Worm (Caenorhabditis elegans) whole organism, L1 larva: ENCODE measurements around the gene C45G9.6.
A peak's percentile ranks its signal among the peaks of the same experiment; 100 is the strongest.

Experiments
- blmp-1 ChIP-seq: fragments of 150-350 bp; optimal IDR thresholded peaks from 2 replicates; lab custom pipeline; 2014; ENCODE audit warnings: missing biosample characterization, missing genetic modification characterization
- ceh-63 ChIP-seq: fragments of 200-800 bp; sonication (Bioruptor generic); optimal IDR thresholded peaks from 2 replicates; lab custom pipeline; 2018; ENCODE audit warnings: mild to moderate bottlenecking, missing genetic modification characterization, missing compliant biosample characterization
- elt-2 ChIP-seq: sonication (generic microtip); optimal IDR thresholded peaks from 2 replicates; lab custom pipeline; 2016; ENCODE audit warnings: missing genetic modification characterization, mild to moderate bottlenecking, inconsistent platforms, missing compliant biosample characterization, missing genetic modification reagents
- ets-5 ChIP-seq: fragments of 200-800 bp; sonication (Bioruptor generic); IDR thresholded peaks from 2 replicates; pipeline ENCODE4 v1.3.6; 2022; ENCODE audit warnings: missing genetic modification characterization, missing compliant biosample characterization
- fos-1 ChIP-seq: fragments of 150-350 bp; optimal IDR thresholded peaks from 2 replicates; lab custom pipeline; 2014; ENCODE audit warnings: missing biosample characterization, missing genetic modification characterization
- hlh-17 ChIP-seq: fragments of 200-800 bp; sonication (Bioruptor generic); optimal IDR thresholded peaks from 2 replicates; lab custom pipeline; 2018; ENCODE audit warnings: missing genetic modification characterization, mild to moderate bottlenecking, missing compliant biosample characterization, moderate library complexity, borderline replicate concordance
- lin-39 ChIP-seq: fragments of 150-350 bp; optimal IDR thresholded peaks from 2 replicates; lab custom pipeline; 2014; ENCODE audit warnings: missing biosample characterization, missing genetic modification reagents, missing genetic modification characterization
- nhr-11 ChIP-seq: fragments of 150-350 bp; optimal IDR thresholded peaks from 2 replicates; lab custom pipeline; 2014; ENCODE audit warnings: missing biosample characterization, missing genetic modification characterization
- nhr-28 ChIP-seq: fragments of 150-350 bp; optimal IDR thresholded peaks from 2 replicates; lab custom pipeline; 2014; ENCODE audit warnings: missing biosample characterization, missing genetic modification characterization
- nhr-77 ChIP-seq: fragments of 150-350 bp; optimal IDR thresholded peaks from 2 replicates; lab custom pipeline; 2014; ENCODE audit warnings: missing biosample characterization, missing genetic modification characterization
- rnt-1 ChIP-seq: sonication (generic microtip); optimal IDR thresholded peaks from 2 replicates; lab custom pipeline; 2016; ENCODE audit warnings: mild to moderate bottlenecking, missing genetic modification characterization, moderate library complexity, missing compliant biosample characterization
- snu-23 ChIP-seq: sonication (generic microtip); optimal IDR thresholded peaks from 2 replicates; lab custom pipeline; 2016; ENCODE audit warnings: missing genetic modification characterization, missing compliant biosample characterization
- sox-4 ChIP-seq: sonication (generic microtip); optimal IDR thresholded peaks from 2 replicates; lab custom pipeline; 2016; ENCODE audit warnings: missing genetic modification characterization, missing compliant biosample characterization
- zag-1 ChIP-seq: fragments of 150-350 bp; optimal IDR thresholded peaks from 2 replicates; lab custom pipeline; 2014; ENCODE audit warnings: missing biosample characterization, missing genetic modification characterization

ce11 chrIII:4998111-4998859 is 38.0 kb upstream of the C45G9.6 start, which contains the start of gene tmem-131:
- TF ChIP-seq hlh-17 (GFP tag; lab: Kevin White, UChicago) (no peak), snu-23 (GFP tag; lab: Kevin White, UChicago) (peak; percentile 55), fos-1 (tag; lab: Kevin White, UChicago) (no peak), nhr-77 (no peak), blmp-1 (tag; lab: Kevin White, UChicago) (peak; percentile 94), ets-5 (GFP tag; lab: Robert Waterston, UW) (no peak), elt-2 (no peak), ceh-63 (no peak), sox-4 (tag; lab: Kevin White, UChicago) (no peak), lin-39 (no peak), rnt-1 (tag; lab: Kevin White, UChicago) (no peak), nhr-11 (tag; lab: Kevin White, UChicago) (no peak), nhr-28 (no peak), zag-1 (tag; lab: Kevin White, UChicago) (no peak)
